Worm (Caenorhabditis elegans): Measurements from ENCODE around the gene fbxb-84.
"Not testable (repeated sequence)": the region's sequence is repeated elsewhere in the genome, so short reads cannot be mapped to it uniquely, and the experiment has no call there.

fbxb-84 gene

DNA sequence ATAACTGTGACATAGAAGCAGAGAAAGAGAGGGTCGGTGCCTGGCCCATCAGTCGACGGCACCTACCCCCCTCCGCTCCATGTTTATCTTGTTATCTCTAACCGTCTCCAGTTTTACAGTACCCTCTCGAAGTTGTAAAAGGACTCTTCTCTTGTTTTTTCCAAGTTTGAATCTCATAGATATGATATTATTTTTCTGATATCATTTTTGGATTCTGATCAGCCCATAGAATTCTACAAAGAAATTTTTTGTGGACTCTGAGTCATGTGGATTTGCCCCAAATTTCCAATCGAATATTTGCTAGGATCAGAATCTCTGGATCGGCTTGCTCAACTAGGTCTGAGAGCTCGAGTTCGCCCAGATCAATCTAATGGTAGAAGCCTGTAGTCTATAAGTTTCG lies 31.7 kb downstream of the fbxb-84 start, which contains the start of gene C29F9.6:
C29F9.6 (plus strand) TSS at position 301 of the 400 bp plus-strand sequence.
- TF ChIP-seq hpl-2 (GFP tag; optimal IDR thresholded peaks at IDR 0.05) (no peak), efl-1 (optimal IDR thresholded peaks at IDR 0.05) (no peak), efl-1 (GFP tag; optimal IDR thresholded peaks at IDR 0.05 in 1 of 2) (peak in 1 of 2 experiments; percentile 66)

DNA sequence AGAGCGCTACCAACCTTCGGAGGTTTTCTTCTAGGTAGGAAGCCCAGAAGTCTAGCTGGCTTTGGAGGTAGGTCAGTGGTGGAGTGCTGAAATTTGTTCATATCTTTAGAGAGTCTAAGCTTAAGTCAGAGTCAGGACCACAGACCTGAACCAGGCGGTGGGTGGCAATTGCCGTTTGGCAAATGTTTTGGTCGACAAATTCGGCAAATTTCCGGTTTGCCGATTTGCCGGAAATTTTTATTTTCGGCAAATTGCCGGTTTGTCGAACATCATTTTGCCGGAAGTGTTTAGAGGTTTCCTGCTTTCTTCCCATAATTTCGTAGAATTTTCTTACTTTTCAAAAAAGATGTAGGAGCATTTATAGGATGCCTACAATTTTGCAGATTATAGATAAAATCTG lies 47.4 kb downstream of the fbxb-84 start, which contains the start of gene C29F9.9:
C29F9.9 (minus strand) TSS at position 101 of the 400 bp plus-strand sequence.
- TF ChIP-seq mep-1 (tag; optimal IDR thresholded peaks at IDR 0.05); lin-35 (GFP tag; optimal IDR thresholded peaks at IDR 0.05); nhr-19 (GFP tag; conservative IDR thresholded peaks at IDR 0.05): not testable (repeated sequence)

DNA sequence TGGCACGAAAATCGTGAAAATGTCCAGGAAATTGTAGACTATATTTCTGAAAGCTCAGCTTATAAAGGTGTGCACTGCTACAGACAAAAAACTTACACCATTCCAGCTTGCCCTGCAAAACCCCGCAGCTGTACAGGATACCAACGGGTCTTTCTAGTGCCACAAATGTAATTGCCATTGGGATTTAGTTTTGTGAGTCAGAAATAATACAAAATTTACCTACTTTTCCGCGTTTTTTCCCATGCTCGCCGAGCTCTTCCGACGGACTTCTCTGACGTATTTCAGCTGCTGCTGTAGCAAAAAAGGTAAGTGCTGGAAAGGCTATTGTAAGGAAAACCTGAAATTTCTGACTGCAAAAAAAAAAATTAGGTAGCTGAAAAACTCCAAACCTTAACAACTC lies 49.3 kb downstream of the fbxb-84 start, which contains the start of gene C29F9.8:
C29F9.8 (minus strand) TSS at position 101 of the 400 bp plus-strand sequence.
- TF ChIP-seq egl-13, hlh-4, sptf-1 (tag; optimal IDR thresholded peaks at IDR 0.05): not testable (repeated sequence)

DNA sequence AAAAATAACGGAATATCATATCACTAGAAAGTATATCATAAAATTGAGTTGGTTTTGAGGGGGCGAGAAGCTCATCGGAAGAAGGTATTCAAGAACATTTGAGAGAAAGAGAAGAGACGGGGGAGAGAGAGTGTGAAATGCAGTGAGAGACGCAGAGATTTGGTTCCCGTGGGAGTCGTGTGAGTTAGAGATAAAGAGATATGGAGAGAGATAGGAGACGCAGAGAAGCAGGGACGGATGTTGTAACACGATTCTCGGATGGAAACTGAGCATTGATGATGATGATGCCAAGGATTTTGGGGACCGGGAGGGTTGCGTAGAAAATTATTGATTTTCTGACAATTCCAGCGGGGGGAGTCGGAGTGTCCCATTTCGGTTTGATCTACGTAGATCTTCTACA lies 50.1 kb downstream of the fbxb-84 start:
- no peak for TF ChIP-seq grh-1 (GFP tag; IDR thresholded peaks at IDR 0.05)
- peak; percentile 81 for TF ChIP-seq nhr-71 (tag; optimal IDR thresholded peaks at IDR 0.05)
- TF ChIP-seq tlp-1 (tag; optimal IDR thresholded peaks at IDR 0.05) = no peak
- peak; percentile 18 for TF ChIP-seq blmp-1 (tag; optimal IDR thresholded peaks at IDR 0.05)
- TF ChIP-seq isw-1 (GFP tag; IDR thresholded peaks at IDR 0.05) = peak; percentile 19; the same call in 1 of the 2 replicates
- TF ChIP-seq ceh-82 (tag; optimal IDR thresholded peaks at IDR 0.05) = peak in 1 of 3 experiments; percentile 56
- TF ChIP-seq rnt-1 (tag; optimal IDR thresholded peaks at IDR 0.05) = peak; percentile 87
- TF ChIP-seq xbp-1 (tag; optimal IDR thresholded peaks at IDR 0.05) = peak; percentile 4
- peak; percentile 48 for TF ChIP-seq lin-39 (tag; optimal IDR thresholded peaks at IDR 0.05)
- TF ChIP-seq lin-13 (GFP tag; optimal IDR thresholded peaks at IDR 0.05) = peak; percentile 14
- TF ChIP-seq nhr-11 (tag; optimal IDR thresholded peaks at IDR 0.05) = peak; percentile 10
- peak; percentile 64 to 79 for TF ChIP-seq efl-1 (optimal IDR thresholded peaks at IDR 0.05)
- TF ChIP-seq efl-1 (GFP tag; optimal IDR thresholded peaks at IDR 0.05 in 1 of 2) = peak in 1 of 2 experiments; percentile 94
- no peak for TF ChIP-seq pqm-1 (tag; optimal IDR thresholded peaks at IDR 0.05)
- peak; percentile 7 for TF ChIP-seq nhr-20 (tag; optimal IDR thresholded peaks at IDR 0.05)
- TF ChIP-seq tbx-2 (tag; optimal IDR thresholded peaks at IDR 0.05) = peak; percentile 62
- peak in 1 of 3 experiments; percentile 15 for TF ChIP-seq dpl-1 (GFP tag; optimal IDR thresholded peaks at IDR 0.05)
- no peak for TF ChIP-seq fkh-10 (GFP tag; optimal IDR thresholded peaks at IDR 0.05)
- TF ChIP-seq swsn-7 (tag; optimal IDR thresholded peaks at IDR 0.05) = peak; percentile 50
- TF ChIP-seq jun-1 (tag; optimal IDR thresholded peaks at IDR 0.05) = no peak
- peak; percentile 19 to 30 for TF ChIP-seq lin-35 (GFP tag; optimal IDR thresholded peaks at IDR 0.05)
- TF ChIP-seq lsy-2 (tag; optimal IDR thresholded peaks at IDR 0.05) = peak; percentile 48 to 49
- no peak for TF ChIP-seq ceh-90 (tag; optimal IDR thresholded peaks at IDR 0.05)
- no peak for TF ChIP-seq pag-3 (tag; optimal IDR thresholded peaks at IDR 0.05; ENCODE audit: borderline replicate concordance, insufficient read depth)
- TF ChIP-seq lin-14 (GFP tag; optimal IDR thresholded peaks at IDR 0.05) = peak; percentile 64
- TF ChIP-seq dsc-1 (tag; optimal IDR thresholded peaks at IDR 0.05) = peak; percentile 72
- no peak for TF ChIP-seq unc-130 (tag; optimal IDR thresholded peaks at IDR 0.05)
- TF ChIP-seq nhr-19 (GFP tag; conservative IDR thresholded peaks at IDR 0.05) = peak; percentile 62
- peak; percentile 11 for TF ChIP-seq mep-1 (tag; optimal IDR thresholded peaks at IDR 0.05)
- peak; percentile 72 for TF ChIP-seq snu-23 (GFP tag; optimal IDR thresholded peaks at IDR 0.05)
- no peak for TF ChIP-seq mdl-1 (tag; optimal IDR thresholded peaks at IDR 0.05)
- TF ChIP-seq nhr-47 (tag; optimal IDR thresholded peaks at IDR 0.05) = peak; percentile 52
